Worm (Caenorhabditis elegans): ENCODE results near the gene Y37D8A.4.

Y37D8A.4 gene

DNA sequence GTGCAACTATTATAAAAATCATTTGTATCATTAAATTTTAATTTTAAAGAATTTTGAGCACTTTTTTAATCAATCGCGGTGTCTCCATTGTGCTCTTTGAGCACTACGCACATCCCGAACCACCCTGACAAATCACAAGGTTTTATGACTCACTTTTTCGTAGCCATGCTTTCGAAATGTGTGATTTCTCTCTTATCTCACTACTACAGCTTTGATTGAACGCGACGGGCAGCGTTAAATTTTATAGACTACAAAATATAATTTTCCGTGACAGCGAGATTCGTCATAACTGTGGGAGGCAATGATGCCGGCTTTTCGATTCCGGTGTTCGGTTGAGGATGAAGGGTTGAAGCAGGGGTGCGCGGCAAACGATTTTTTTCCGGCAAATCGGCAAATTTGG is 10.9 kb upstream of the Y37D8A.4 start:
- TF ChIP-seq pqm-1 (tag; optimal IDR thresholded peaks at IDR 0.05): peak; percentile 37
- TF ChIP-seq elt-2 (tag; optimal IDR thresholded peaks at IDR 0.05): peak; percentile 37
- no peak for TF ChIP-seq ceh-82 (tag; optimal IDR thresholded peaks at IDR 0.05)

DNA sequence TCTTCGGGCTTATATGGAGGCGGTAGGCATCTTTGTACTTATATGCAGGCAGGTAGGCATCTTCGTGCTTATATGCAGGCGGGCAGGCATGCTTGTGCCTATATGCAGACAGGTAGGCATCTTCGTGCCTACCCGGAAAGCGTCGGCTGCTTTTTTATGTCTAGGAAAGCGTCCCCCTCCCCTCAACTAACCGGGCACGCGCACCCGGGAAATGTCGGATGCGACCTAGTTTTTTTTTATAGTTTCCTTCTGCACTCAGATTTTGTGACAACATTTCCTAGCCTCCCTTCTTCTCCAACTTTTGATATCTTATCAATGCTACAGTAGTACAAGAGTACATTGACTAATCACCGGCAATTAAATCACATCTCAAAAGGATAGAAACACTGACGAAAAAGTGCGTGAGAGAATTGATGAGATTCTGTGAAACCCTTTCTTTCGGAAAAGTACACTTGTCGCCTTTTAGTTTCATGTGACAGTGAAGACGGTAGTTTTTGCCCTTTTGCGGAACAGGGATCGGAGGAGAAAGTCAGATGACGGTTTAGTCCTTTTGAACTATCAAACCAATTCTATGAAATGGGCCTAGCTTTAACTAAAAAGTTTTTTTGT is 10.3 kb upstream of the Y37D8A.4 start:
- no peak for TF ChIP-seq ama-1 (optimal IDR thresholded peaks at IDR 0.05)
- TF ChIP-seq lin-15B (tag; optimal IDR thresholded peaks at IDR 0.05): peak; percentile 20
- peak; percentile 49 to 95 (median 82) for TF ChIP-seq elt-3 (tag; optimal IDR thresholded peaks at IDR 0.05)
- TF ChIP-seq nhr-23 (tag; optimal IDR thresholded peaks at IDR 0.05): peak; percentile 94
- TF ChIP-seq nhr-11 (tag; optimal IDR thresholded peaks at IDR 0.05): no peak
- TF ChIP-seq daf-12 (tag; optimal IDR thresholded peaks at IDR 0.05): peak; percentile 43
- TF ChIP-seq fkh-2 (tag; optimal IDR thresholded peaks at IDR 0.05): no peak
- peak; percentile 83 for TF ChIP-seq nhr-25 (tag; optimal IDR thresholded peaks at IDR 0.05)
- peak; percentile 21 for TF ChIP-seq R02D3.7 (tag; optimal IDR thresholded peaks at IDR 0.05)
- TF ChIP-seq egl-5 (tag; optimal IDR thresholded peaks at IDR 0.05): no peak
- peak; percentile 20 for TF ChIP-seq ceh-28 (tag; optimal IDR thresholded peaks at IDR 0.05)
- TF ChIP-seq unc-62 (GFP tag; optimal IDR thresholded peaks at IDR 0.05): peak; percentile 59
- no peak for TF ChIP-seq egl-27 (tag; optimal IDR thresholded peaks at IDR 0.05)
- TF ChIP-seq nhr-28 (tag; optimal IDR thresholded peaks at IDR 0.05): no peak
- TF ChIP-seq mml-1 (tag; optimal IDR thresholded peaks at IDR 0.05): no peak
- TF ChIP-seq sea-2 (GFP tag; optimal IDR thresholded peaks at IDR 0.05): no peak
- TF ChIP-seq nhr-43 (tag; optimal IDR thresholded peaks at IDR 0.05; ENCODE audit: poor library complexity, severe bottlenecking): peak; percentile 86

DNA sequence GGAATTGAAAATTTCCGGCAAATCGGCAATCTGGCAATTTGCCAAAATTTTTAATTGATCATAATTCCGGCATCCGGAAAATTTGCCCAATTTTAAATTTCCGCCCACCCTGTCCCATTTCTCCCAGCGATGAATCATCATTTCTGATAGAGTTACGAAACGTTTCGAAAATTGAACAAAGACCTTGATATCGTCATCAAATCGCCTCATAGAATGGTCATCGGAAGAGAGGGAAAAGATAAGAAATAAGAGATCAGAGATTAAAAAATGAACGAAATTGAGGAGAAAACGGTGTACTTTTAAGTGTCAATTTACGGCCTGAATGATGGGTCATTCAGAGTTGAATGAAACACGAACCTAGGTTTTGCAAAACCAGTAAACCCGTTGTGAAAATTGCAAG is 8.9 kb upstream of the Y37D8A.4 start:
- TF ChIP-seq ztf-4 (tag; optimal IDR thresholded peaks at IDR 0.05) (no peak), unc-39 (tag; optimal IDR thresholded peaks at IDR 0.05) (no peak), hmg-11 (tag; optimal IDR thresholded peaks at IDR 0.05) (no peak), elt-3 (tag; optimal IDR thresholded peaks at IDR 0.05) (peak in 1 of 3 experiments; percentile 78), fos-1 (tag; optimal IDR thresholded peaks at IDR 0.05) (peak; percentile 29), lin-39 (tag; optimal IDR thresholded peaks at IDR 0.05) (no peak), elt-2 (tag; optimal IDR thresholded peaks at IDR 0.05) (peak; percentile 4), aly-2 (tag; optimal IDR thresholded peaks at IDR 0.05) (no peak), lin-15B (tag; optimal IDR thresholded peaks at IDR 0.05) (peak; percentile 48), nhr-67 (tag; optimal IDR thresholded peaks at IDR 0.05) (no peak), nhr-25 (tag; optimal IDR thresholded peaks at IDR 0.05) (peak; percentile 38), nhr-77 (tag; optimal IDR thresholded peaks at IDR 0.05) (no peak), pqm-1 (tag; optimal IDR thresholded peaks at IDR 0.05) (peak; percentile 43), nhr-23 (tag; optimal IDR thresholded peaks at IDR 0.05) (no peak), mdl-1 (tag; optimal IDR thresholded peaks at IDR 0.05) (no peak), elt-1 (tag; optimal IDR thresholded peaks at IDR 0.05) (peak; percentile 25)

DNA sequence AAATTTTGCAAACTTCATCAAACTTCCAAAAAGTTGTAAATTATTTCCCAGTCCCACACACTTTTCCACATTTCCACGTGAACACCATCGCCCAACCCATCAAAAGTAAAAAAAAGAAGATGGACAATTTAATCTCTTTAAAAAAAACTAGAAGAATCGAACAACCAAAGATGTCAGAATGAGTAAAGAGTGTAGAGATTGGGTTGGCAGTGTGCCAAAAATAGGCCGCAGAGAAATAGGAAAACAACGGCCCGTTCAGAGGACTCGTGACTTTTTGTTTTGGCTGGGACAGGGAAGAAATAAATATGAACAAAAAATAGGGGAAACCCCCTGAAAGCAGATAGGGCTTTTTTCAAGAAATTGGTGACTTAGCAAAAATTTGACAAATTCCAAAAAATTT is 4.1 kb upstream of the Y37D8A.4 start:
- TF ChIP-seq egl-5 (tag; optimal IDR thresholded peaks at IDR 0.05): no peak
- TF ChIP-seq ceh-82 (tag; optimal IDR thresholded peaks at IDR 0.05): no peak
- peak; percentile 40 for TF ChIP-seq nfya-1 (tag; optimal IDR thresholded peaks at IDR 0.05; ENCODE audit: insufficient read depth)
- TF ChIP-seq ztf-4 (tag; optimal IDR thresholded peaks at IDR 0.05): no peak
- peak; percentile 8 for TF ChIP-seq hmg-11 (tag; optimal IDR thresholded peaks at IDR 0.05)
- TF ChIP-seq fkh-10 (GFP tag; optimal IDR thresholded peaks at IDR 0.05): no peak
- no peak for TF ChIP-seq ama-1 (optimal IDR thresholded peaks at IDR 0.05)
- TF ChIP-seq ZK546.5 (tag; optimal IDR thresholded peaks at IDR 0.05): no peak
- TF ChIP-seq mdl-1 (tag; optimal IDR thresholded peaks at IDR 0.05): no peak
- TF ChIP-seq ztf-11 (tag; optimal IDR thresholded peaks at IDR 0.05): no peak
- TF ChIP-seq R02D3.7 (tag; optimal IDR thresholded peaks at IDR 0.05): no peak
- no peak for TF ChIP-seq nhr-28 (tag; optimal IDR thresholded peaks at IDR 0.05)
- peak; percentile 23 for TF ChIP-seq nhr-43 (tag; optimal IDR thresholded peaks at IDR 0.05; ENCODE audit: poor library complexity, severe bottlenecking)
- no peak for TF ChIP-seq lin-15B (tag; optimal IDR thresholded peaks at IDR 0.05)
- TF ChIP-seq elt-2 (tag; optimal IDR thresholded peaks at IDR 0.05): no peak

DNA sequence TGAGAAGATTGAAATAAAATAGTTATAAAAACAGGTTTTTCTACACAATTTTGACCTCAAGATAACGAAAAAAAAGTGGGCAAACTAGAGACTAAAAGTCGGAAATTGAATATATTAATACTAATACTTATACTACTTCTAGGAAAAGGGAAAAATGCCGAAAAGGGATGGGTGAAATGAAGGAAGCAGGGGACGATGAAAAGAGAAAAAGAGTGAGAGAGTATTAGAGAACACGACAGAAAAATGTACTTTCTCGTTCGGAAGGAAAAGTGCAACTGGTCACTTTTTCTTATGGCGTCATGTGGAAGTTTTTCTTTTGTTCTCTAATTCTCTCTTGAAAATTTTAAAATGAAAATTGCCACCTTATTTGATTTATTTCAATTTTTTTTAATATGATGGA is 2.6 kb upstream of the Y37D8A.4 start:
- peak; percentile 4 for TF ChIP-seq lsy-12 (tag; optimal IDR thresholded peaks at IDR 0.05)
- TF ChIP-seq fos-1 (tag; optimal IDR thresholded peaks at IDR 0.05): peak; percentile 31
- peak; percentile 90 for TF ChIP-seq nhr-43 (tag; optimal IDR thresholded peaks at IDR 0.05; ENCODE audit: poor library complexity, severe bottlenecking)
- TF ChIP-seq R02D3.7 (tag; optimal IDR thresholded peaks at IDR 0.05): peak; percentile 60
- peak; percentile 69 for TF ChIP-seq lin-15B (tag; optimal IDR thresholded peaks at IDR 0.05)
- peak; percentile 75 for TF ChIP-seq jun-1 (tag; optimal IDR thresholded peaks at IDR 0.05)
- TF ChIP-seq nhr-28 (tag; optimal IDR thresholded peaks at IDR 0.05): no peak
- no peak for TF ChIP-seq lin-39 (tag; optimal IDR thresholded peaks at IDR 0.05)
- TF ChIP-seq nhr-23 (tag; optimal IDR thresholded peaks at IDR 0.05): peak; percentile 93
- TF ChIP-seq nhr-12 (tag; optimal IDR thresholded peaks at IDR 0.05): no peak
- TF ChIP-seq snpc-4 (tag; optimal IDR thresholded peaks at IDR 0.05): peak; percentile 54
- TF ChIP-seq skn-1 (tag; optimal IDR thresholded peaks at IDR 0.05): peak; percentile 26
- no peak for TF ChIP-seq sea-2 (GFP tag; optimal IDR thresholded peaks at IDR 0.05)
- no peak for TF ChIP-seq aly-2 (tag; optimal IDR thresholded peaks at IDR 0.05)
- no peak for TF ChIP-seq ztf-11 (tag; optimal IDR thresholded peaks at IDR 0.05)
- peak; percentile 17 for TF ChIP-seq nhr-77 (tag; optimal IDR thresholded peaks at IDR 0.05)
- peak; percentile 91 for TF ChIP-seq nfya-1 (tag; optimal IDR thresholded peaks at IDR 0.05; ENCODE audit: insufficient read depth)
- TF ChIP-seq nhr-237 (tag; optimal IDR thresholded peaks at IDR 0.05): no peak
- no peak for TF ChIP-seq eor-1 (tag; optimal IDR thresholded peaks at IDR 0.05)
- TF ChIP-seq ama-1 (optimal IDR thresholded peaks at IDR 0.05): no peak
- peak; percentile 75 for TF ChIP-seq ceh-28 (tag; optimal IDR thresholded peaks at IDR 0.05)
- TF ChIP-seq mml-1 (tag; optimal IDR thresholded peaks at IDR 0.05): no peak
- TF ChIP-seq nhr-67 (tag; optimal IDR thresholded peaks at IDR 0.05): no peak
- no peak for TF ChIP-seq fkh-2 (tag; optimal IDR thresholded peaks at IDR 0.05)
- TF ChIP-seq nhr-11 (tag; optimal IDR thresholded peaks at IDR 0.05): no peak
- no peak for TF ChIP-seq ztf-4 (tag; optimal IDR thresholded peaks at IDR 0.05)

Measured in whole organism, L3 larva.